Fruit fly (Drosophila melanogaster) whole organism, prepupa: Measurements from ENCODE around the gene Shaw.

Experiments
- Blimp-1 ChIP-seq: fragments of 200-800 bp; sonication (Bioruptor generic); optimal IDR thresholded peaks from 3 replicates; lab custom pipeline; 2017; ENCODE audit warnings: missing biosample characterization, missing genetic modification characterization, mild to moderate bottlenecking, moderate library complexity, missing genetic modification reagents
- CG11762 ChIP-seq: fragments of 200-800 bp; sonication (Bioruptor generic); optimal IDR thresholded peaks from 3 replicates; lab custom pipeline; 2016; ENCODE audit warnings: missing biosample characterization, missing genetic modification characterization; ENCODE audit not compliant: insufficient read depth
- CG11902 ChIP-seq: fragments of 200-800 bp; sonication (Bioruptor generic); optimal IDR thresholded peaks from 3 replicates; lab custom pipeline; 2016; ENCODE audit warnings: missing biosample characterization, missing genetic modification characterization
- CG32006 ChIP-seq: fragments of 200-800 bp; sonication (Bioruptor generic); optimal IDR thresholded peaks from 3 replicates; lab custom pipeline; 2017; ENCODE audit warnings: missing biosample characterization, mild to moderate bottlenecking, missing genetic modification characterization
- CG3919 ChIP-seq: fragments of 200-800 bp; sonication (Bioruptor generic); optimal IDR thresholded peaks from 3 replicates; lab custom pipeline; 2016; ENCODE audit warnings: missing biosample characterization, missing genetic modification characterization
- CG4318 ChIP-seq: fragments of 200-800 bp; sonication (Bioruptor generic); optimal IDR thresholded peaks from 3 replicates; lab custom pipeline; 2017; ENCODE audit warnings: missing biosample characterization, mild to moderate bottlenecking, missing genetic modification characterization
- CG6163 ChIP-seq: fragments of 200-800 bp; sonication (Bioruptor generic); IDR thresholded peaks from 3 replicates; pipeline ENCODE4 v1.3.6; 2022; ENCODE audit warnings: missing biosample characterization, missing genetic modification characterization
- CG8319 ChIP-seq: fragments of 200-800 bp; sonication (Bioruptor generic); optimal IDR thresholded peaks from 3 replicates; lab custom pipeline; 2016; ENCODE audit warnings: missing biosample characterization, missing genetic modification characterization
- CG9139 ChIP-seq: fragments of 200-800 bp; sonication (Bioruptor generic); optimal IDR thresholded peaks from 3 replicates; lab custom pipeline; 2017; ENCODE audit warnings: missing biosample characterization, mild to moderate bottlenecking, missing genetic modification characterization
- Ets96B ChIP-seq: fragments of 200-800 bp; optimal IDR thresholded peaks from 2 replicates; lab custom pipeline; 2019; ENCODE audit warnings: missing biosample characterization, mild to moderate bottlenecking, missing genetic modification characterization, moderate library complexity
- Lpt ChIP-seq: fragments of 200-800 bp; sonication (Bioruptor generic); optimal IDR thresholded peaks from 3 replicates; lab custom pipeline; 2016; ENCODE audit warnings: missing biosample characterization, missing genetic modification characterization
- cyc ChIP-seq: fragments of 200-800 bp; sonication (Bioruptor generic); optimal IDR thresholded peaks from 3 replicates; lab custom pipeline; 2016; ENCODE audit warnings: missing biosample characterization, missing genetic modification characterization
- fd85E ChIP-seq: fragments of 200-800 bp; sonication (Bioruptor generic); optimal IDR thresholded peaks from 3 replicates; lab custom pipeline; 2016; ENCODE audit warnings: missing biosample characterization, missing genetic modification characterization

- TF ChIP-seq CG6163 (GFP tag; lab: Robert Waterston, UW) (no peak), CG4318 (no peak), cyc (no peak), CG3919 (GFP tag; lab: Kevin White, UChicago) (no peak), Ets96B (no peak), CG32006 (GFP tag; lab: Kevin White, UChicago) (no peak), CG11902 (GFP tag; lab: Kevin White, UChicago) (no peak), fd85E (GFP tag; lab: Kevin White, UChicago) (no peak), CG9139 (GFP tag; lab: Kevin White, UChicago) (no peak), CG11762 (no peak), Blimp-1 (GFP tag; lab: Kevin White, UChicago) (no peak), Lpt (GFP tag; lab: Kevin White, UChicago) (no peak), CG8319 (GFP tag; lab: Kevin White, UChicago) (no peak)
Measured at dm6 chr2L:3756831-3757351, 38.9 kb downstream of the Shaw start, which contains the start of gene CG43707.
